Worm (Caenorhabditis elegans) whole organism, L4/young adult: ENCODE results near the gene C49H3.12.

Experiments
- W03F9.2 ChIP-seq: fragments of 150-350 bp; optimal IDR thresholded peaks from 2 replicates; lab custom pipeline; 2014; ENCODE audit warnings: missing biosample characterization, missing genetic modification characterization
- him-1 ChIP-seq: sonication (generic microtip); optimal IDR thresholded peaks from 2 replicates; lab custom pipeline; 2016; ENCODE audit warnings: missing genotype, missing genetic modification reagents, missing genetic modification characterization, missing compliant biosample characterization

- TF ChIP-seq him-1 (no peak), W03F9.2 (tag; lab: Kevin White, UChicago) (no peak)
These were observed 16.9 kb downstream of the C49H3.12 start, which contains the start of the genes npp-27 and ntl-4 for ce11 chrIV:7910197-7910735.
